Fruit fly (Drosophila melanogaster): ENCODE measurements around the gene CG7483.

CG7483 gene

DNA sequence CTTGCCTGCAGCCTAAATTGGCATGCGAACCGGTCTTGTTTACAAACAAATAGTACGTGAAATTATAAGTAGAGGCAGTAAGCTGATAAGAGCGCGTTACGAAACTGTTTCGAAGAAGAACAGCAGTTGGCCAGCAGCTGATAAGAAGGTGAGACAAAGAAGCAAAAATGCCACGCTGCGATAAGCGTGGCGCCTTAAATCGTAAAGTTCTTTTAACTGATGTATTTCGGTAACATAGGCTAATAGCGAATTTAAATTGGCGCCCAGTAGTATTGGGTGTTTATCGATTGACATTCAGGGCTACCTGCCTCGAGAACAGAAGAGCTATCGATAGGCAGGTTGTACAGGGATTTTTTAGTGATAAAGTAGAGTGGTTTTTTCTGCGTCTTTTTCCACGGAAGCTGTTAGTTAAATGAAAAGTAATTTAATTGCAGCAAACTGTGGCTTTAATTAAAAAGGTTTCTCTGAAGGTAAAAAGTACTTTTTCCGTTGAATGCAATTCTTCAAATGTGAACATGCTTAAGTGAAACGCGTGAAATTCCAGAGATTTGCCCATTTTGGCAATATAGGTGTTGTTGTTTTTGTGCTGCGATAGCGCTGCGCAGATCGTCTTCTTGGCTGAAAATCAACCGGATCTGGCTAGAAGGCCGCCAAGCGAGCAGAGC, 43.8 kb downstream of the CG7483 start, which contains the start of gene stck:
TSS of gene stck (plus strand) at position 353 of the 665 bp plus-strand sequence.
- TF ChIP-seq CG9705 (GFP tag; optimal IDR thresholded peaks at IDR 0.05) (no peak), tai (GFP tag; optimal IDR thresholded peaks at IDR 0.05) (no peak), dl (GFP tag; optimal IDR thresholded peaks at IDR 0.05; ENCODE audit: insufficient read depth in 1 of 2, partially characterized antibody in 2 of 2) (peak in 1 of 2 experiments; percentile 15), usp (GFP tag; optimal IDR thresholded peaks at IDR 0.05) (no peak), h (GFP tag; optimal IDR thresholded peaks at IDR 0.05) (peak; percentile 47), woc (GFP tag; optimal IDR thresholded peaks at IDR 0.05) (peak; percentile 8), Hnf4 (GFP tag; optimal IDR thresholded peaks at IDR 0.05) (no peak), Rel (GFP tag; optimal IDR thresholded peaks at IDR 0.05) (no peak), Rel (tag; optimal IDR thresholded peaks at IDR 0.05) (peak; percentile 78), dsf (GFP tag; optimal IDR thresholded peaks at IDR 0.05; ENCODE audit: borderline replicate concordance) (no peak), br (GFP tag; optimal IDR thresholded peaks at IDR 0.05) (no peak), Myc (optimal IDR thresholded peaks at IDR 0.05) (peak; percentile 95), Mio (GFP tag; optimal IDR thresholded peaks at IDR 0.05) (no peak)

DNA sequence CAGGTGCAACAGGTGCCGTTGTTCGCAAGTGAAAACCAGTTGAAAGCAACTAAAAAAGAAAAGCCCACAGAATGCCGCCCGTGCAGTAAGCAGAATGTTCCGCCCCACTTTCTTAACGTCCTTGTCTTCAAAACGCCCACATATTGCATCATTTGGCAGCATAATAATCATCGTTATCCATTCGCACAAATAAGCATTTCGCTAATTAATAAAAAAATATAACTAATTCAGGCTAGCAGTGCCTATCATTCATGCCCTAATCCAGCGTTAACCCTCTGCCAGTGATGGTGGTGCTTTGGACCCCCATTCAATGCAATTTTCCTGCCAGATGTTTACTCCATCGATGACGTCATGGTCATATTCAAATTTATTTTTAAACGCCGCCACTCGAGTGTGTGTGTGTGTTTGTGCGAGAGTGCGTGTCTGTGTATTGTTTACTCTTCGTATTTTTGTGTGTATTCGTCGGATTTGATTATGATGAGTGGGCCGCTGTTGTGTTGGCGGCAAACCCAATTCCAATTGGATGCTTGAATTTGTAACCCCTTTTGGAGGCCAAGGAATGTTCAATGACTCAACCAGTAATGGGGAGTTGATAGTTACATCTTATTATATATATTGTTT, 44.5 kb downstream of the CG7483 start:
- TF ChIP-seq Jra (GFP tag; optimal IDR thresholded peaks at IDR 0.05): peak; percentile 33
- no peak for TF ChIP-seq brk (GFP tag; optimal IDR thresholded peaks at IDR 0.05)
- TF ChIP-seq Dif (GFP tag; optimal IDR thresholded peaks at IDR 0.05; ENCODE audit: partially characterized antibody): no peak
- peak; percentile 27 for TF ChIP-seq Hr83 (GFP tag; optimal IDR thresholded peaks at IDR 0.05; ENCODE audit: poor library complexity, severe bottlenecking)

DNA sequence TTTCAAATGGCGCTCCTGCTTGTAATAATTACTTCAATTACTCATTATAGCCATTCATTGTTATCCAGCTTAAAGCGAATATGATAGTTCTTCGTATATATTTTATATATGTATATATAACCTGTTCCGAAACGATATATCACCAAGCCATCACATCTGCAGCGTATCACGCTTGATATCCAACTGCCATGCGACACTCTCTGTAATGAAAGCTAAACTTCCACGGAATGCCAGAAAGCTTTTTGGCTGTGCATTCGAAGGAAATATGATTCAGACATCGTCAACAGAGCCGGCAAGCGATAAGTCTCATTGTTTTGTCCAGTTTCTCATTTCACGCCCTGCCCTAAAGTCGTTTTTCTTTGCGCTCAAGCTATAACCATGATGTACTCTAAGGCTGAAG, 45.0 kb downstream of the CG7483 start:
- no peak for TF ChIP-seq Vsx2 (GFP tag; optimal IDR thresholded peaks at IDR 0.05; ENCODE audit: partially characterized antibody)
- peak; percentile 33 for TF ChIP-seq sage (GFP tag; optimal IDR thresholded peaks at IDR 0.05)

DNA sequence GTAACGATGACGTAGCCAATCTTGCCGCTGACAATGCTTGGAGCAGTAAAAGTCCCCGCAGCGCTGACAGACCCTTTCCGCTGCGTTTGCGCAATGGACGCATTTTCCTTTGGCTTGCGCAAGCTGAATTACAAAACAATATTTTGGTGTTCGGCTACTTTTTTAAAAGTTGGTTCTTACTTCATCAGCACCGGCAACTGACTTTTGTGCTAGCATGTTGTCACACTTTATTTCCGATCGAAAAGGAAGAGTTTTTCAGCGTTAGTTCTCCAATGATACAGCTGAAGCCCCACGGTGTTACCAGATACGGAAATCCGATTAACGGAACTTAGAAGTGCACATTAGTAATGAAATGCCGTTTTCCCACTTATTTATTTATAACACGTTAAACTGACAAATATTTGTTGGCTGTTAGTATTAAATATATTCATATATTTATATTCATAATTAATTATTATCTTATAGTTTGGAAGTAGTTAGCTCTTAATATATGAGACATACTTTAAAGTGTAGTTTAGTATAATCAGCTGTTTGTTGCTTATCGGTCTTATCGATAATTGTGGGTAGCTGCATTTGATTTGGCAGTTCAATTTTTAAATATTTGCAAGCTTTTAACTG, 49.4 kb downstream of the CG7483 start, which contains the start of the genes Veneno and CG7963:
TSS of gene Veneno (minus strand) at position 296 of the 618 bp plus-strand sequence.
TSS of gene CG7963 (plus strand) at position 568 of the 618 bp plus-strand sequence.
- TF ChIP-seq OdsH (GFP tag; optimal IDR thresholded peaks at IDR 0.05) (no peak), Rel (GFP tag; optimal IDR thresholded peaks at IDR 0.05) (no peak), Rel (tag; optimal IDR thresholded peaks at IDR 0.05) (peak; percentile 79), foxo (GFP tag; optimal IDR thresholded peaks at IDR 0.05) (peak in 1 of 2 experiments; percentile 16), N (GFP tag; optimal IDR thresholded peaks at IDR 0.05) (peak; percentile 64), HLH106 (tag; optimal IDR thresholded peaks at IDR 0.05) (peak; percentile 31)
